Worm (Caenorhabditis elegans) whole organism, midembryonic: ENCODE data around the gene T26C11.4.

ENCODE experiments used
- T22C8.4 ChIP-seq: fragments of 200-800 bp; sonication (Bioruptor generic); IDR thresholded peaks from 2 replicates; pipeline ENCODE4 v1.3.6; 2022; ENCODE audit warnings: missing genetic modification characterization, missing compliant biosample characterization
- cog-1 ChIP-seq: sonication (generic microtip); optimal IDR thresholded peaks from 2 replicates; lab custom pipeline; 2016; ENCODE audit warnings: missing genetic modification characterization, missing compliant biosample characterization
- flt-1 ChIP-seq: fragments of 200-800 bp; sonication (Bioruptor generic); IDR thresholded peaks from 2 replicates; pipeline ENCODE4 v1.3.6; 2022; ENCODE audit warnings: missing genetic modification characterization, missing compliant biosample characterization
- klf-2 ChIP-seq: fragments of 200-800 bp; sonication (Bioruptor generic); conservative IDR thresholded peaks from 2 replicates; pipeline ENCODE4 v1.3.6; 2022; ENCODE audit warnings: missing genetic modification reagents, missing genetic modification characterization, missing compliant biosample characterization
- med-1 ChIP-seq: sonication (generic microtip); optimal IDR thresholded peaks from 2 replicates; lab custom pipeline; 2017; ENCODE audit warnings: missing genetic modification characterization, mild to moderate bottlenecking, missing compliant biosample characterization, antibody characterized with exemption, missing genetic modification reagents; ENCODE audit not compliant: insufficient read depth
- ref-1 ChIP-seq: fragments of 200-800 bp; sonication (Bioruptor generic); conservative IDR thresholded peaks from 2 replicates; pipeline ENCODE4 v1.3.6; 2022; ENCODE audit warnings: missing genetic modification reagents, missing genetic modification characterization, missing compliant biosample characterization
- tab-1 ChIP-seq: fragments of 200-800 bp; sonication (Bioruptor generic); IDR thresholded peaks from 2 replicates; pipeline ENCODE4 v1.3.6; 2022; ENCODE audit warnings: missing genetic modification characterization, missing compliant biosample characterization
- ztf-23 ChIP-seq: fragments of 200-800 bp; sonication (Bioruptor generic); IDR thresholded peaks from 2 replicates; pipeline ENCODE4 v1.3.6; 2022; ENCODE audit warnings: missing genetic modification reagents, missing genetic modification characterization, missing compliant biosample characterization
- ztf-29 ChIP-seq: fragments of 200-800 bp; sonication (Bioruptor generic); IDR thresholded peaks from 2 replicates; pipeline ENCODE4 v1.3.6; 2022; ENCODE audit warnings: missing genetic modification reagents, missing genetic modification characterization, missing compliant biosample characterization

The T26C11.4 gene

ce11 chrX:1857777-1858176, 12.4 kb upstream of the T26C11.4 start:
- TF ChIP-seq ztf-29 (GFP tag; lab: Robert Waterston, UW) = no peak
- TF ChIP-seq ref-1 (GFP tag; lab: Robert Waterston, UW) = no peak
- no peak for TF ChIP-seq klf-2 (GFP tag; lab: Robert Waterston, UW)
- TF ChIP-seq tab-1 (GFP tag; lab: Robert Waterston, UW) = no peak
- TF ChIP-seq T22C8.4 (GFP tag; lab: Robert Waterston, UW) = no peak
- no peak for TF ChIP-seq flt-1 (GFP tag; lab: Robert Waterston, UW)
- no peak for TF ChIP-seq med-1 (GFP tag; lab: Kevin White, UChicago)
- TF ChIP-seq ztf-23 = no peak
- TF ChIP-seq cog-1 = no peak

ce11 chrX:1856160-1856559, 10.8 kb upstream of the T26C11.4 start, which contains the start of gene ceh-39:
Gene ceh-39, minus strand, starts transcription at chrX:1856172.
- TF ChIP-seq med-1 (GFP tag; lab: Kevin White, UChicago) = no peak
- 0 out of 2 replicates have a peak, but pooled peaks have one; percentile 56 for TF ChIP-seq tab-1 (GFP tag; lab: Robert Waterston, UW)
- TF ChIP-seq ztf-23 = peak; percentile 36; the same call in 1 of the 2 replicates
- no peak for TF ChIP-seq T22C8.4 (GFP tag; lab: Robert Waterston, UW)
- no peak for TF ChIP-seq klf-2 (GFP tag; lab: Robert Waterston, UW)
- no peak for TF ChIP-seq ztf-29 (GFP tag; lab: Robert Waterston, UW)
- TF ChIP-seq cog-1 = peak; percentile 40
- peak; percentile 65; the same call in 1 of the 2 replicates for TF ChIP-seq flt-1 (GFP tag; lab: Robert Waterston, UW)
- no peak for TF ChIP-seq ref-1 (GFP tag; lab: Robert Waterston, UW)

- TF ChIP-seq cog-1 (no peak), med-1 (GFP tag; lab: Kevin White, UChicago) (no peak), T22C8.4 (GFP tag; lab: Robert Waterston, UW) (peak; percentile 39; the same call in 1 of the 2 replicates)
These were observed 8.2 kb upstream of the T26C11.4 start, which contains the start of gene T26C11.9 for ce11 chrX:1853596-1853995. Gene T26C11.9, minus strand, starts transcription at chrX:1853849.

- TF ChIP-seq ref-1 (GFP tag; lab: Robert Waterston, UW) (no peak), T22C8.4 (GFP tag; lab: Robert Waterston, UW) (no peak), ztf-23 (no peak), cog-1 (no peak), klf-2 (GFP tag; lab: Robert Waterston, UW) (no peak), ztf-29 (GFP tag; lab: Robert Waterston, UW) (no peak), tab-1 (GFP tag; lab: Robert Waterston, UW) (no peak), flt-1 (GFP tag; lab: Robert Waterston, UW) (no peak), med-1 (GFP tag; lab: Kevin White, UChicago) (no peak)
These were observed 7.3 kb upstream of the T26C11.4 start, which contains the start of gene ceh-21 for ce11 chrX:1852636-1853035. Gene ceh-21, minus strand, starts transcription at chrX:1852736.

- TF ChIP-seq med-1 (GFP tag; lab: Kevin White, UChicago) = no peak
- no peak for TF ChIP-seq flt-1 (GFP tag; lab: Robert Waterston, UW)
- TF ChIP-seq cog-1 = no peak
- no peak for TF ChIP-seq klf-2 (GFP tag; lab: Robert Waterston, UW)
- no peak for TF ChIP-seq tab-1 (GFP tag; lab: Robert Waterston, UW)
- no peak for TF ChIP-seq ztf-29 (GFP tag; lab: Robert Waterston, UW)
- TF ChIP-seq T22C8.4 (GFP tag; lab: Robert Waterston, UW) = no peak
- no peak for TF ChIP-seq ztf-23
- TF ChIP-seq ref-1 (GFP tag; lab: Robert Waterston, UW) = no peak
These were observed 5.2 kb upstream of the T26C11.4 start for ce11 chrX:1850525-1850924.

ce11 chrX:1848575-1848974, 3.2 kb upstream of the T26C11.4 start, which contains the start of gene ceh-41:
Gene ceh-41, minus strand, starts transcription at chrX:1848675.
- TF ChIP-seq med-1 (GFP tag; lab: Kevin White, UChicago) (no peak), ztf-23 (no peak), tab-1 (GFP tag; lab: Robert Waterston, UW) (no peak), flt-1 (GFP tag; lab: Robert Waterston, UW) (no peak), cog-1 (no peak)

ce11 chrX:1847685-1848084, 2.3 kb upstream of the T26C11.4 start:
- TF ChIP-seq klf-2 (GFP tag; lab: Robert Waterston, UW) = no peak
- TF ChIP-seq med-1 (GFP tag; lab: Kevin White, UChicago) = no peak
- TF ChIP-seq tab-1 (GFP tag; lab: Robert Waterston, UW) = no peak

- TF ChIP-seq klf-2 (GFP tag; lab: Robert Waterston, UW) (peak; percentile 66), T22C8.4 (GFP tag; lab: Robert Waterston, UW) (peak; percentile 67; the same call in 1 of the 2 replicates), ztf-23 (peak; percentile 87), ztf-29 (GFP tag; lab: Robert Waterston, UW) (peak; percentile 60), ref-1 (GFP tag; lab: Robert Waterston, UW) (peak; percentile 29; the same call in 1 of the 2 replicates), cog-1 (peak; percentile 3), flt-1 (GFP tag; lab: Robert Waterston, UW) (peak; percentile 88), tab-1 (GFP tag; lab: Robert Waterston, UW) (peak; percentile 84), med-1 (GFP tag; lab: Kevin White, UChicago) (peak; percentile 7)
These were observed 7.6 kb downstream of the T26C11.4 start for ce11 chrX:1837703-1838102.

- TF ChIP-seq flt-1 (GFP tag; lab: Robert Waterston, UW) (peak; percentile 56; the same call in 1 of the 2 replicates), ztf-29 (GFP tag; lab: Robert Waterston, UW) (peak; percentile 60; the same call in 1 of the 2 replicates)
These were observed 8.6 kb downstream of the T26C11.4 start for ce11 chrX:1836700-1837099.

- TF ChIP-seq cog-1 (no peak), med-1 (GFP tag; lab: Kevin White, UChicago) (no peak), ztf-29 (GFP tag; lab: Robert Waterston, UW) (no peak), klf-2 (GFP tag; lab: Robert Waterston, UW) (no peak), flt-1 (GFP tag; lab: Robert Waterston, UW) (no peak)
These were observed 14.9 kb downstream of the T26C11.4 start for ce11 chrX:1830475-1830874.
